Worm (Caenorhabditis elegans) whole organism, L3 larva: Measurements from ENCODE around the gene eak-7.
A peak's percentile ranks its signal among the peaks of the same experiment; 100 is the strongest.

ENCODE experiments used
- ceh-9 ChIP-seq: sonication (generic microtip); optimal IDR thresholded peaks from 2 replicates; lab custom pipeline; 2018; ENCODE audit warnings: missing biosample characterization, missing genetic modification characterization
- elt-1 ChIP-seq: fragments of 150-350 bp; optimal IDR thresholded peaks from 2 replicates; lab custom pipeline; 2014; ENCODE audit warnings: missing biosample characterization, missing genetic modification characterization
- elt-2 ChIP-seq: sonication (generic microtip); optimal IDR thresholded peaks from 2 replicates; lab custom pipeline; 2016; ENCODE audit warnings: missing genetic modification reagents, mild to moderate bottlenecking, missing genetic modification characterization, missing compliant biosample characterization
- nhr-12 ChIP-seq: fragments of 150-350 bp; optimal IDR thresholded peaks from 2 replicates; lab custom pipeline; 2014; ENCODE audit warnings: missing biosample characterization, missing genetic modification characterization
- nhr-28 ChIP-seq: fragments of 150-350 bp; optimal IDR thresholded peaks from 2 replicates; lab custom pipeline; 2014; ENCODE audit warnings: missing biosample characterization, missing genetic modification characterization

- TF ChIP-seq nhr-12, result no peak
- no peak for TF ChIP-seq ceh-9
- TF ChIP-seq elt-2 (tag; lab: Kevin White, UChicago), result peak; percentile 94
- no peak for TF ChIP-seq nhr-28
- no peak for TF ChIP-seq elt-1 (tag; lab: Kevin White, UChicago)
Observed at ce11 chrIV:12599158-12599557, 33.4 kb upstream of the eak-7 start, which contains the start of gene pgp-1.
